Worm (Caenorhabditis elegans) whole organism, L4/young adult: Measurements from ENCODE around the gene C09B8.8.

Experiments
- W03F9.2 ChIP-seq: fragments of 150-350 bp; optimal IDR thresholded peaks from 2 replicates; lab custom pipeline; 2014; ENCODE audit warnings: missing biosample characterization, missing genetic modification characterization
- dao-5 ChIP-seq: sonication (generic microtip); optimal IDR thresholded peaks from 2 replicates; lab custom pipeline; 2016; ENCODE audit warnings: missing genotype, missing genetic modification characterization, moderate library complexity, missing compliant biosample characterization

DNA sequence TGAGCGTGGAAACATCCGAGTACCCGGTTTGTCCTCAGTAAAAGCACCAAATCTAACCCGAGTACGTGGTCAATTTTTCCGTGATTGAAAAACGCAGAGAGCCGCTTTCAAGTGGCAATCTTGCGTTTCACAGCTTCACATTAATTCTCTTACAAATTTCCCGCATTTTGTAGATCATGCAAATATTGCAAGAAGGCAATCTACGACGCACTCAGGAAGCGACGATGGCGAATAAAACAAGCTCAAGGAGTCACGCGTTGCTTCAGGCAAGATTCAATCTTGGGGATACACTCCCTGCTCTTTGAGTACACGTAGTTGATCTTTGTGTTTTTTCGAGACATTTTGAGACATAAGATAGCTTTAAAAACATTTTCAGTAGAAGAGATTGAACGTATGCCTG is 27.4 kb upstream of the C09B8.8 start:
- TF ChIP-seq W03F9.2: no peak
- no peak for TF ChIP-seq dao-5 (tag; lab: Kevin White, UChicago)
